Worm (Caenorhabditis elegans): ENCODE measurements around the gene F18A11.3.

DNA sequence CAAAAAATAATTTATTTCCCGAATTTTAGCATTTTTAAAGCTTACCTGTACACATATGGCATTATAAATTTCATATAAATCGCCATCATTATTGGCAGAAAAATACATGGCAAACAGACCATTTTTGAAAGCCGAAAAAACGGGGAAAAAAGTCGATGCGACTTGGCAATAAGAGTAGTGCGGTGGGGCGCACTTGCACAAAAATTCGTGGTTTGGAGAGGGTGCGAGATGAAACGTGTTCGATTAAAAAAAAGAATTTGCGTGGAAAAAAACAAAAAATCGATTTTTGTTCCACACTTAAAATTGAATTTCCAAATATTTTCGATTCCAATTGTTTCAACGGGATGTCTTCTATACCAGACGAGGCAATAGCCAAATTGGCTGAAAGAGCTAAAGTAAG, at the start of gene F18A11.3:
- TF ChIP-seq skn-1 (tag; optimal IDR thresholded peaks at IDR 0.05) (no peak), fos-1 (tag; optimal IDR thresholded peaks at IDR 0.05) (no peak), lin-39 (tag; optimal IDR thresholded peaks at IDR 0.05) (no peak), nhr-237 (tag; optimal IDR thresholded peaks at IDR 0.05) (no peak), aly-2 (tag; optimal IDR thresholded peaks at IDR 0.05) (no peak), ceh-82 (tag; optimal IDR thresholded peaks at IDR 0.05) (no peak), unc-55 (GFP tag; optimal IDR thresholded peaks at IDR 0.05) (peak; percentile 6), elt-1 (tag; optimal IDR thresholded peaks at IDR 0.05) (no peak)

Measured in whole organism, L2 larva.